Fruit fly (Drosophila melanogaster): ENCODE results near the gene CG11843.

The CG11843 gene

DNA sequence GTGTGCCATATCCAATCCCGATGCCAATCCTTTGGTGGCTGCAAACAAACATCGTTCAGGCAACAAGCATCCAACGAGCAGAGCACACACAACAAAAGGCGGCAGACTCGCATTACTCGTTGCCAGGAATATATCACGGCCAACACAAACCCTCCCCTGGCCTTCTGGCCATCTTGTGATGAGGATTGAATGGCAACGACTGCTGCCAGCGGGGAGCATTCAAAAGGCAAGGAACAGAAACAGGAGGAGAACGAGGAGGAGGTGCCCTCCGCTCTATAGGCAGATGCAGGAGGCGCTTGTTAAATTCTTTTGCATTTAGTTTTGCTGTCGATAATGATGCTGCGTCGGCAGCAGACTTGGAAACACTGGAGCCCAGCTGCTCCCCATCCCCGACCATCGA lies 41.4 kb downstream of the CG11843 start:
- TF ChIP-seq CTCF (optimal IDR thresholded peaks at IDR 0.05) (no peak), CG8478 (optimal IDR thresholded peaks at IDR 0.05) (no peak)

- no peak for TF ChIP-seq CG8478 (optimal IDR thresholded peaks at IDR 0.05)
- TF ChIP-seq CTCF (optimal IDR thresholded peaks at IDR 0.05): no peak
Measured at dm6 chr3R:29096009-29096443, 41.9 kb downstream of the CG11843 start.

- TF ChIP-seq CTCF (optimal IDR thresholded peaks at IDR 0.05) (no peak), CG8478 (optimal IDR thresholded peaks at IDR 0.05) (no peak)
Measured at dm6 chr3R:29098022-29098421, 43.9 kb downstream of the CG11843 start.

DNA sequence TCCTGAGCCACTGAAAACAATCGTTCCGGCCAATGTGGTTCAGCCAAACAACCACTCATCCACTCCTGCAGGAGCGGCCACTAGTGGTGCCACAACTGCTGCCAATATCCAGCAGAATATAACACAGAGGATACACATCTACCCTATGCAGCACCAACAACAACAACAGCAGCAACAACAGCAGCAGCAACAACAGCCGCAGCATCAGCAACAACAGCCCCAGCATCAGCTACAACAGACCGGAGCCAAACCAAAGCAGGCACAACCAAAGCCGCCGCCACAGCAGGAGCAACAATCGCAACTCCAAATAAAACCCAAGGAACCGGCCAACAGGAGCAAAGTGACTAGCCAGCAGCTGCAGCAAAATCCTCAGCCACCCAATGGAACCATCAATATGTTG lies 49.1 kb downstream of the CG11843 start:
- TF ChIP-seq CG8478 (optimal IDR thresholded peaks at IDR 0.05) (no peak), CTCF (optimal IDR thresholded peaks at IDR 0.05) (no peak)

Data from S2 (cell line).